Fruit fly (Drosophila melanogaster) whole organism, embryonic: ENCODE results near the gene nonC.

Experiments used
- Adf1 ChIP-seq: fragments of 200-800 bp; sonication (Bioruptor generic); IDR thresholded peaks from 2 replicates; pipeline ENCODE4 v1.3.6; 2022; ENCODE audit warnings: missing biosample characterization, missing genetic modification characterization
- Atf3 ChIP-seq: fragments of 200-800 bp; sonication (Bioruptor generic); optimal IDR thresholded peaks from 3 replicates; lab custom pipeline; 2016; ENCODE audit warnings: missing biosample characterization, missing genetic modification characterization
- B-H1 ChIP-seq: fragments of 200-800 bp; sonication (Bioruptor generic); IDR thresholded peaks from 3 replicates; pipeline ENCODE4 v1.3.6; 2022; ENCODE audit warnings: missing biosample characterization, missing genetic modification characterization
- CG10147 ChIP-seq: fragments of 200-800 bp; sonication (Bioruptor generic); optimal IDR thresholded peaks from 2 replicates; lab custom pipeline; 2019; ENCODE audit warnings: missing biosample characterization, mild to moderate bottlenecking, missing genetic modification characterization, moderate library complexity
- CG10462 ChIP-seq: fragments of 200-800 bp; sonication (Bioruptor generic); optimal IDR thresholded peaks from 2 replicates; lab custom pipeline; 2016; ENCODE audit warnings: missing biosample characterization, missing genetic modification characterization
- CG1233 ChIP-seq: fragments of 200-800 bp; sonication (Bioruptor generic); optimal IDR thresholded peaks from 4 replicates; lab custom pipeline; 2018; ENCODE audit warnings: missing biosample characterization, mild to moderate bottlenecking, missing genetic modification characterization
- CG13624 ChIP-seq: fragments of 200-800 bp; sonication (Bioruptor generic); optimal IDR thresholded peaks from 2 replicates; lab custom pipeline; 2016; ENCODE audit warnings: missing biosample characterization, missing genetic modification characterization
- CG14860 ChIP-seq: fragments of 200-800 bp; sonication (Bioruptor generic); IDR thresholded peaks from 3 replicates; pipeline ENCODE4 v1.3.6; 2022; ENCODE audit warnings: missing biosample characterization, missing genetic modification characterization; ENCODE audit not compliant: partially characterized antibody
- CG15601 ChIP-seq: fragments of 200-800 bp; sonication (Bioruptor generic); optimal IDR thresholded peaks from 3 replicates; lab custom pipeline; 2019; ENCODE audit warnings: missing biosample characterization, mild to moderate bottlenecking, missing genetic modification characterization, moderate library complexity
- CG17361 ChIP-seq: fragments of 200-800 bp; sonication (Bioruptor generic); IDR thresholded peaks from 3 replicates; pipeline ENCODE4 v1.3.6; 2022; ENCODE audit warnings: missing biosample characterization, missing genetic modification characterization
- CG3407 ChIP-seq: fragments of 200-800 bp; sonication (Bioruptor generic); optimal IDR thresholded peaks from 2 replicates; lab custom pipeline; 2018; ENCODE audit warnings: missing biosample characterization, mild to moderate bottlenecking, missing genetic modification characterization
- CG34224 ChIP-seq: fragments of 200-800 bp; sonication (Bioruptor generic); IDR thresholded peaks from 3 replicates; pipeline ENCODE4 v1.3.6; 2022; ENCODE audit warnings: missing biosample characterization, missing genetic modification characterization; ENCODE audit not compliant: partially characterized antibody
- CG4282 ChIP-seq: fragments of 200-800 bp; sonication (Bioruptor generic); optimal IDR thresholded peaks from 2 replicates; lab custom pipeline; 2016; ENCODE audit warnings: missing biosample characterization, missing genetic modification characterization
- CG4360 ChIP-seq: fragments of 200-800 bp; sonication (Bioruptor generic); IDR thresholded peaks from 2 replicates; pipeline ENCODE4 v1.3.6; 2022; ENCODE audit warnings: missing biosample characterization, missing genetic modification characterization
- CG4707 ChIP-seq: fragments of 200-800 bp; sonication (Bioruptor generic); optimal IDR thresholded peaks from 2 replicates; lab custom pipeline; 2018; ENCODE audit warnings: missing biosample characterization, mild to moderate bottlenecking, missing genetic modification characterization, moderate library complexity
- CG6683 ChIP-seq: fragments of 200-800 bp; sonication (Bioruptor generic); optimal IDR thresholded peaks from 2 replicates; lab custom pipeline; 2017; ENCODE audit warnings: missing biosample characterization, mild to moderate bottlenecking, missing genetic modification characterization, missing genetic modification reagents
- CG7372 ChIP-seq: fragments of 200-800 bp; sonication (Bioruptor generic); IDR thresholded peaks from 2 replicates; pipeline ENCODE4 v1.3.6; 2022; ENCODE audit warnings: missing biosample characterization, missing genetic modification characterization
- CG7928 ChIP-seq: fragments of 200-800 bp; sonication (Bioruptor generic); optimal IDR thresholded peaks from 2 replicates; lab custom pipeline; 2017; ENCODE audit warnings: missing biosample characterization, mild to moderate bottlenecking, missing genetic modification characterization
- CG8089 ChIP-seq: fragments of 200-800 bp; sonication (Bioruptor generic); optimal IDR thresholded peaks from 3 replicates; lab custom pipeline; 2016; ENCODE audit warnings: missing biosample characterization, missing genetic modification characterization
- CG8290 ChIP-seq, 3 experiments: fragments of 200-800 bp; sonication (Bioruptor generic); optimal IDR thresholded peaks; 2 replicates each; lab custom pipeline; 2016 to 2019; ENCODE audit warnings: missing biosample characterization in 3 of 3, missing genetic modification characterization in 3 of 3, mild to moderate bottlenecking in 2 of 3, moderate library complexity in 1 of 3
- CTCF ChIP-seq: fragments of 200-800 bp; sonication (Bioruptor generic); optimal IDR thresholded peaks from 2 replicates; lab custom pipeline; 2017; ENCODE audit warnings: missing biosample characterization, mild to moderate bottlenecking, missing genetic modification characterization, moderate library complexity
- Camta ChIP-seq: fragments of 200-800 bp; sonication (Bioruptor generic); optimal IDR thresholded peaks from 2 replicates; lab custom pipeline; 2016; ENCODE audit warnings: missing biosample characterization, missing genetic modification characterization
- Chrac-16 ChIP-seq: fragments of 200-800 bp; sonication (Bioruptor generic); optimal IDR thresholded peaks from 3 replicates; lab custom pipeline; 2016; ENCODE audit warnings: missing biosample characterization, missing genetic modification characterization
- Dad ChIP-seq: fragments of 200-800 bp; sonication (Bioruptor generic); optimal IDR thresholded peaks from 3 replicates; lab custom pipeline; 2016; ENCODE audit warnings: missing biosample characterization, missing genetic modification characterization
- Hr78 ChIP-seq, 2 experiments: fragments of 200-800 bp in 1 of 2; fragments of >200 bp in 1 of 2; sonication (Bioruptor generic) in 1 of 2; optimal IDR thresholded peaks; 2 replicates each; lab custom pipeline; 2017 to 2019; ENCODE audit warnings: missing biosample characterization in 2 of 2, missing genetic modification characterization in 2 of 2, mild to moderate bottlenecking in 1 of 2, moderate library complexity in 1 of 2
- Max ChIP-seq: fragments of 200-800 bp; sonication (Bioruptor generic); optimal IDR thresholded peaks from 2 replicates; lab custom pipeline; 2016; ENCODE audit warnings: missing biosample characterization, mild to moderate bottlenecking, missing genetic modification characterization
- Side ChIP-seq: fragments of 200-800 bp; sonication (Bioruptor generic); optimal IDR thresholded peaks from 2 replicates; lab custom pipeline; 2016; ENCODE audit warnings: missing biosample characterization, missing genetic modification characterization
- Sox100B ChIP-seq: fragments of 200-800 bp; sonication (Bioruptor generic); optimal IDR thresholded peaks from 3 replicates; lab custom pipeline; 2018; ENCODE audit warnings: missing biosample characterization, mild to moderate bottlenecking, missing genetic modification characterization
- ab ChIP-seq: fragments of 200-800 bp; sonication (Bioruptor generic); optimal IDR thresholded peaks from 2 replicates; lab custom pipeline; 2016; ENCODE audit warnings: missing biosample characterization, missing genetic modification characterization
- btn ChIP-seq: fragments of 200-800 bp; sonication (Bioruptor generic); optimal IDR thresholded peaks from 2 replicates; lab custom pipeline; 2016; ENCODE audit warnings: missing biosample characterization, missing genetic modification characterization
- cg ChIP-seq: fragments of 200-800 bp; sonication (Bioruptor generic); optimal IDR thresholded peaks from 3 replicates; lab custom pipeline; 2019; ENCODE audit warnings: missing biosample characterization, mild to moderate bottlenecking, missing genetic modification characterization, moderate library complexity
- chinmo ChIP-seq: fragments of 200-800 bp; sonication (Bioruptor generic); IDR thresholded peaks from 4 replicates; pipeline ENCODE4 v1.3.6; 2022; ENCODE audit warnings: missing biosample characterization, missing genetic modification characterization; ENCODE audit not compliant: partially characterized antibody
- dimm ChIP-seq: fragments of 200-800 bp; sonication (Bioruptor generic); IDR thresholded peaks from 2 replicates; pipeline ENCODE4 v1.3.6; 2022; ENCODE audit warnings: missing biosample characterization, missing genetic modification characterization
- emc ChIP-seq: fragments of 200-800 bp; sonication (Bioruptor generic); optimal IDR thresholded peaks from 2 replicates; lab custom pipeline; 2016; ENCODE audit warnings: missing biosample characterization, missing genetic modification characterization
- fd3F ChIP-seq: fragments of 200-800 bp; sonication (Bioruptor generic); optimal IDR thresholded peaks from 2 replicates; lab custom pipeline; 2018; ENCODE audit warnings: missing biosample characterization, mild to moderate bottlenecking, missing genetic modification characterization, moderate library complexity
- gsb-n ChIP-seq: fragments of 200-800 bp; sonication (Bioruptor generic); optimal IDR thresholded peaks from 3 replicates; lab custom pipeline; 2018; ENCODE audit warnings: missing biosample characterization, mild to moderate bottlenecking, missing genetic modification characterization
- kni ChIP-seq: fragments of 200-800 bp; sonication (Bioruptor generic); optimal IDR thresholded peaks from 3 replicates; lab custom pipeline; 2017; ENCODE audit warnings: mild to moderate bottlenecking, missing biosample characterization, missing genetic modification reagents, missing genetic modification characterization
- lbe ChIP-seq: fragments of 200-800 bp; sonication (Bioruptor generic); optimal IDR thresholded peaks from 2 replicates; lab custom pipeline; 2016; ENCODE audit warnings: missing biosample characterization, mild to moderate bottlenecking, missing genetic modification characterization
- nmo ChIP-seq: fragments of 200-800 bp; sonication (Bioruptor generic); optimal IDR thresholded peaks from 2 replicates; lab custom pipeline; 2018; ENCODE audit warnings: missing biosample characterization, mild to moderate bottlenecking, missing genetic modification characterization, moderate library complexity
- phol ChIP-seq: fragments of 200-800 bp; sonication (Bioruptor generic); optimal IDR thresholded peaks from 3 replicates; lab custom pipeline; 2018; ENCODE audit warnings: missing biosample characterization, mild to moderate bottlenecking, missing genetic modification characterization, moderate library complexity
- psq ChIP-seq: fragments of 200-800 bp; sonication (Bioruptor generic); optimal IDR thresholded peaks from 2 replicates; lab custom pipeline; 2017; ENCODE audit warnings: missing biosample characterization, missing genetic modification characterization
- row ChIP-seq: fragments of 200-800 bp; sonication (Bioruptor generic); IDR thresholded peaks from 3 replicates; pipeline ENCODE4 v1.3.6; 2022; ENCODE audit warnings: missing biosample characterization, missing genetic modification characterization
- run ChIP-seq: fragments of 200-800 bp; sonication (Bioruptor generic); optimal IDR thresholded peaks from 3 replicates; lab custom pipeline; 2018; ENCODE audit warnings: missing biosample characterization, mild to moderate bottlenecking, missing genetic modification characterization
- salm ChIP-seq: fragments of 200-800 bp; sonication (Bioruptor generic); optimal IDR thresholded peaks from 2 replicates; lab custom pipeline; 2018; ENCODE audit warnings: missing biosample characterization, mild to moderate bottlenecking, missing genetic modification characterization
- slp2 ChIP-seq: fragments of 200-800 bp; sonication (Bioruptor generic); optimal IDR thresholded peaks from 2 replicates; lab custom pipeline; 2016; ENCODE audit warnings: missing biosample characterization, missing genetic modification characterization
- sr ChIP-seq: fragments of 200-800 bp; sonication (Bioruptor generic); IDR thresholded peaks from 3 replicates; pipeline ENCODE4 v1.3.6; 2022; ENCODE audit warnings: missing biosample characterization, missing genetic modification characterization
- sug ChIP-seq: fragments of 200-800 bp; optimal IDR thresholded peaks from 2 replicates; lab custom pipeline; 2019; ENCODE audit warnings: missing biosample characterization, mild to moderate bottlenecking, missing genetic modification characterization, moderate library complexity
- tgo ChIP-seq: fragments of 200-800 bp; sonication (Bioruptor generic); IDR thresholded peaks from 3 replicates; pipeline ENCODE4 v1.3.6; 2022; ENCODE audit warnings: missing biosample characterization, missing genetic modification characterization
- tio ChIP-seq: fragments of 200-800 bp; sonication (Bioruptor generic); optimal IDR thresholded peaks from 2 replicates; lab custom pipeline; 2017; ENCODE audit warnings: missing biosample characterization, missing genetic modification characterization, inconsistent platforms
- tx ChIP-seq: fragments of 200-800 bp; sonication (Bioruptor generic); optimal IDR thresholded peaks from 2 replicates; lab custom pipeline; 2016; ENCODE audit warnings: missing biosample characterization, missing genetic modification characterization

Gene nonC

dm6 chrX:6856332-6856995 lies 32.2 kb downstream of the nonC start (continued):
- TF ChIP-seq tgo (GFP tag; lab: Robert Waterston, UW) (peak; percentile 85), slp2 (GFP tag; lab: Kevin White, UChicago) (peak; percentile 1), cg (GFP tag; lab: Kevin White, UChicago) (no peak), chinmo (GFP tag; lab: Robert Waterston, UW) (no peak), CG10462 (GFP tag; lab: Kevin White, UChicago) (peak; percentile 57), salm (tag; lab: Kevin White, UChicago) (peak; percentile 43), CG4282 (GFP tag; lab: Kevin White, UChicago) (no peak), fd3F (GFP tag; lab: Kevin White, UChicago) (peak; percentile 61), ab (no peak), CG7928 (GFP tag; lab: Kevin White, UChicago) (no peak), row (GFP tag; lab: Robert Waterston, UW) (peak; percentile 84), psq (GFP tag; lab: Kevin White, UChicago) (no peak), kni (GFP tag; lab: Kevin White, UChicago) (no peak), CG8089 (GFP tag; lab: Kevin White, UChicago) (no peak), run (tag; lab: Kevin White, UChicago) (peak; percentile 50), CG8290 (GFP tag; optimal IDR thresholded peaks at IDR 0.05; lab: Kevin White, UChicago) (no peak), CG8290 (tag; optimal IDR thresholded peaks at IDR 0.05; lab: Kevin White, UChicago) (peak in 1 of 2 experiments; percentile 48), tx (GFP tag; lab: Kevin White, UChicago) (no peak), lbe (GFP tag; lab: Kevin White, UChicago) (peak; percentile 3), CG34224 (GFP tag; lab: Robert Waterston, UW) (no peak), Dad (GFP tag; lab: Kevin White, UChicago) (no peak), CG14860 (GFP tag; lab: Robert Waterston, UW) (no peak), tio (GFP tag; lab: Kevin White, UChicago) (peak; percentile 18), CG10147 (GFP tag; lab: Kevin White, UChicago) (peak; percentile 68), CG4360 (GFP tag; lab: Robert Waterston, UW) (no peak; the same call in 1 of the 2 replicates), CG15601 (tag; lab: Kevin White, UChicago) (peak; percentile 37), CG1233 (GFP tag; lab: Kevin White, UChicago) (peak; percentile 77), sug (tag; lab: Kevin White, UChicago) (peak; percentile 10), btn (no peak), CG3407 (GFP tag; lab: Kevin White, UChicago) (peak; percentile 19), CTCF (GFP tag; lab: Kevin White, UChicago) (no peak), nmo (GFP tag; lab: Kevin White, UChicago) (peak; percentile 80), Sox100B (GFP tag; lab: Kevin White, UChicago) (peak; percentile 71), Hr78 (GFP tag; optimal IDR thresholded peaks at IDR 0.05; lab: Kevin White, UChicago) (no peak), CG7372 (GFP tag; lab: Robert Waterston, UW) (peak; percentile 70), CG13624 (no peak), emc (GFP tag; lab: Kevin White, UChicago) (no peak), Max (peak; percentile 11), dimm (GFP tag; lab: Robert Waterston, UW) (peak; percentile 26; the same call in 1 of the 2 replicates), CG6683 (GFP tag; lab: Kevin White, UChicago) (no peak), Chrac-16 (GFP tag; lab: Kevin White, UChicago) (peak; percentile 48), B-H1 (peak; percentile 62), sr (peak; percentile 33; the same call in 1 of the 3 replicates), Atf3 (GFP tag; lab: Kevin White, UChicago) (no peak), Adf1 (GFP tag; lab: Robert Waterston, UW) (no peak), Camta (GFP tag; lab: Kevin White, UChicago) (no peak), gsb-n (tag; lab: Kevin White, UChicago) (peak; percentile 71), phol (peak; percentile 77), Side (GFP tag; lab: Kevin White, UChicago) (no peak), CG4707 (GFP tag; lab: Kevin White, UChicago) (no peak), CG17361 (peak; percentile 72)
